Worm (Caenorhabditis elegans) whole organism, L1 larva: Measurements from ENCODE around the gene his-24.
A peak's percentile ranks its signal among the peaks of the same experiment; 100 is the strongest.

ENCODE experiments used
- C04F5.9 ChIP-seq: sonication (generic microtip); optimal IDR thresholded peaks from 2 replicates; lab custom pipeline; 2016; ENCODE audit warnings: missing genetic modification characterization, missing compliant biosample characterization
- C34B4.2 ChIP-seq: sonication (generic microtip); optimal IDR thresholded peaks from 2 replicates; lab custom pipeline; 2017; ENCODE audit warnings: mild to moderate bottlenecking, missing genetic modification characterization, missing compliant biosample characterization
- F16B12.6 ChIP-seq: fragments of 150-350 bp; optimal IDR thresholded peaks from 2 replicates; lab custom pipeline; 2014; ENCODE audit warnings: missing biosample characterization, missing genetic modification characterization
- aha-1 ChIP-seq: fragments of 150-350 bp; optimal IDR thresholded peaks from 2 replicates; lab custom pipeline; 2014; ENCODE audit warnings: missing biosample characterization, missing genetic modification characterization
- alr-1 ChIP-seq: fragments of 200-800 bp; sonication (Bioruptor generic); optimal IDR thresholded peaks from 2 replicates; lab custom pipeline; 2018; ENCODE audit warnings: borderline replicate concordance, mild to moderate bottlenecking, missing genetic modification characterization, missing compliant biosample characterization
- aly-2 ChIP-seq: fragments of 150-350 bp; optimal IDR thresholded peaks from 2 replicates; lab custom pipeline; 2014; ENCODE audit warnings: missing biosample characterization, missing genetic modification characterization
- ama-1 ChIP-seq: fragments of 150-350 bp; optimal IDR thresholded peaks from 2 replicates; lab custom pipeline; 2014
- ceh-8 ChIP-seq: fragments of 200-800 bp; sonication (Bioruptor generic); optimal IDR thresholded peaks from 2 replicates; lab custom pipeline; 2018; ENCODE audit warnings: mild to moderate bottlenecking, missing genetic modification characterization, moderate library complexity, missing compliant biosample characterization
- ceh-82 ChIP-seq, 3 experiments: fragments of 150-350 bp in 1 of 3; sonication (generic microtip) in 2 of 3; optimal IDR thresholded peaks; 2 replicates each; lab custom pipeline; 2014 to 2017; ENCODE audit warnings: missing biosample characterization in 3 of 3, missing genetic modification characterization in 3 of 3
- ceh-88 ChIP-seq: fragments of 200-800 bp; sonication (Bioruptor generic); IDR thresholded peaks from 2 replicates; pipeline ENCODE4 v1.3.6; 2022; ENCODE audit warnings: missing genetic modification characterization, missing compliant biosample characterization
- dpl-1 ChIP-seq, 3 experiments: fragments of 150-350 bp in 2 of 3; sonication (generic microtip) in 1 of 3; optimal IDR thresholded peaks; 2 replicates each; lab custom pipeline; 2014 to 2017; ENCODE audit warnings: missing biosample characterization in 3 of 3, missing genetic modification characterization in 3 of 3, missing genetic modification reagents in 3 of 3
- dsc-1 ChIP-seq: sonication (generic microtip); optimal IDR thresholded peaks from 2 replicates; lab custom pipeline; 2016; ENCODE audit warnings: mild to moderate bottlenecking, missing genetic modification characterization, missing compliant biosample characterization
- egl-13 ChIP-seq: sonication (generic microtip); optimal IDR thresholded peaks from 2 replicates; lab custom pipeline; 2016; ENCODE audit warnings: missing genotype, missing genetic modification reagents, missing genetic modification characterization, missing compliant biosample characterization
- egl-27 ChIP-seq, 2 experiments: fragments of 150-350 bp in 1 of 2; sonication (generic microtip); optimal IDR thresholded peaks; 3 replicates each; lab custom pipeline; 2017 to 2018; ENCODE audit warnings: missing biosample characterization in 2 of 2, missing genetic modification characterization in 2 of 2, missing genetic modification reagents in 2 of 2
- elt-2 ChIP-seq: sonication (generic microtip); optimal IDR thresholded peaks from 2 replicates; lab custom pipeline; 2016; ENCODE audit warnings: missing genetic modification characterization, mild to moderate bottlenecking, inconsistent platforms, missing compliant biosample characterization, missing genetic modification reagents
- elt-3 ChIP-seq, 6 experiments: fragments of 150-350 bp in 1 of 6; sonication (generic microtip); optimal IDR thresholded peaks; 2 replicates each; lab custom pipeline; 2017 to 2018; ENCODE audit warnings: missing biosample characterization in 6 of 6, missing genetic modification characterization in 6 of 6, inconsistent platforms in 1 of 6
- ets-5 ChIP-seq: fragments of 200-800 bp; sonication (Bioruptor generic); IDR thresholded peaks from 2 replicates; pipeline ENCODE4 v1.3.6; 2022; ENCODE audit warnings: missing genetic modification characterization, missing compliant biosample characterization
- fkh-10 ChIP-seq: sonication (generic microtip); optimal IDR thresholded peaks from 2 replicates; lab custom pipeline; 2017; ENCODE audit warnings: missing biosample characterization, missing genetic modification reagents, missing genetic modification characterization
- fkh-4 ChIP-seq: sonication (generic microtip); optimal IDR thresholded peaks from 2 replicates; lab custom pipeline; 2016; ENCODE audit warnings: missing compliant biosample characterization, missing genetic modification characterization, borderline replicate concordance
- fkh-8 ChIP-seq: sonication (generic microtip); optimal IDR thresholded peaks from 2 replicates; lab custom pipeline; 2016; ENCODE audit warnings: mild to moderate bottlenecking, missing genetic modification characterization, missing compliant biosample characterization
- fos-1 ChIP-seq: fragments of 150-350 bp; optimal IDR thresholded peaks from 2 replicates; lab custom pipeline; 2014; ENCODE audit warnings: missing biosample characterization, missing genetic modification characterization
- hlh-17 ChIP-seq: fragments of 200-800 bp; sonication (Bioruptor generic); optimal IDR thresholded peaks from 2 replicates; lab custom pipeline; 2018; ENCODE audit warnings: missing genetic modification characterization, mild to moderate bottlenecking, missing compliant biosample characterization, moderate library complexity, borderline replicate concordance
- hpl-2 ChIP-seq: fragments of 150-350 bp; optimal IDR thresholded peaks from 2 replicates; lab custom pipeline; 2014; ENCODE audit warnings: missing biosample characterization, missing genetic modification reagents, missing genetic modification characterization
- irx-1 ChIP-seq: sonication (generic microtip); optimal IDR thresholded peaks from 2 replicates; lab custom pipeline; 2016; ENCODE audit warnings: missing genetic modification characterization, missing compliant biosample characterization
- isw-1 ChIP-seq: fragments of 200-800 bp; sonication (Bioruptor generic); IDR thresholded peaks from 2 replicates; pipeline ENCODE4 v1.3.6; 2022; ENCODE audit warnings: missing genetic modification characterization, missing compliant biosample characterization
- jun-1 ChIP-seq: fragments of 150-350 bp; optimal IDR thresholded peaks from 2 replicates; lab custom pipeline; 2014; ENCODE audit warnings: missing biosample characterization, missing genetic modification reagents, missing genetic modification characterization
- lin-13 ChIP-seq: fragments of 150-350 bp; optimal IDR thresholded peaks from 2 replicates; lab custom pipeline; 2014; ENCODE audit warnings: missing biosample characterization, missing genetic modification reagents, missing genetic modification characterization
- lin-15B ChIP-seq: fragments of 150-350 bp; sonication (generic microtip); optimal IDR thresholded peaks from 3 replicates; lab custom pipeline; 2014; ENCODE audit warnings: missing biosample characterization, missing genetic modification characterization
- lin-35 ChIP-seq, 2 experiments: fragments of 150-350 bp; optimal IDR thresholded peaks; 2 replicates each; lab custom pipeline; 2014; ENCODE audit warnings: missing biosample characterization in 2 of 2, missing genetic modification characterization in 2 of 2, missing genetic modification reagents in 2 of 2
- lir-3 ChIP-seq: sonication (generic microtip); optimal IDR thresholded peaks from 2 replicates; lab custom pipeline; 2016; ENCODE audit warnings: mild to moderate bottlenecking, missing genetic modification characterization, moderate library complexity, missing compliant biosample characterization; ENCODE audit not compliant: poor library complexity
- mab-9 ChIP-seq: fragments of 200-800 bp; sonication (Bioruptor generic); IDR thresholded peaks from 2 replicates; pipeline ENCODE4 v1.3.6; 2022; ENCODE audit warnings: missing genetic modification reagents, missing genetic modification characterization, missing compliant biosample characterization
- mep-1 ChIP-seq: fragments of 150-350 bp; optimal IDR thresholded peaks from 2 replicates; lab custom pipeline; 2014; ENCODE audit warnings: missing biosample characterization, missing genetic modification characterization
- nhr-12 ChIP-seq: sonication (generic microtip); optimal IDR thresholded peaks from 2 replicates; lab custom pipeline; 2017; ENCODE audit warnings: missing biosample characterization, missing genetic modification characterization
- nhr-20 ChIP-seq: sonication (generic microtip); optimal IDR thresholded peaks from 2 replicates; lab custom pipeline; 2016; ENCODE audit warnings: mild to moderate bottlenecking, missing genetic modification characterization, missing compliant biosample characterization
- nhr-28 ChIP-seq: fragments of 150-350 bp; optimal IDR thresholded peaks from 2 replicates; lab custom pipeline; 2014; ENCODE audit warnings: missing biosample characterization, missing genetic modification characterization
- nhr-47 ChIP-seq: sonication (generic microtip); optimal IDR thresholded peaks from 2 replicates; lab custom pipeline; 2016; ENCODE audit warnings: mild to moderate bottlenecking, missing genetic modification characterization, moderate library complexity, missing compliant biosample characterization
- nhr-76 ChIP-seq: sonication (generic microtip); optimal IDR thresholded peaks from 2 replicates; lab custom pipeline; 2017; ENCODE audit warnings: missing biosample characterization, missing genetic modification characterization
- nhr-77 ChIP-seq: fragments of 150-350 bp; optimal IDR thresholded peaks from 2 replicates; lab custom pipeline; 2014; ENCODE audit warnings: missing biosample characterization, missing genetic modification characterization
- nhr-85 ChIP-seq: sonication (generic microtip); peaks from one replicate; lab custom pipeline; 2016; ENCODE audit warnings: missing genetic modification characterization, inconsistent platforms, missing compliant biosample characterization
- pax-3 ChIP-seq: fragments of 200-800 bp; sonication (Bioruptor generic); optimal IDR thresholded peaks from 2 replicates; lab custom pipeline; 2018; ENCODE audit warnings: mild to moderate bottlenecking, missing genetic modification characterization, moderate library complexity, missing compliant biosample characterization
- snpc-4 ChIP-seq: fragments of 150-350 bp; optimal IDR thresholded peaks from 2 replicates; lab custom pipeline; 2014; ENCODE audit warnings: missing biosample characterization, missing genetic modification characterization
- snu-23 ChIP-seq: sonication (generic microtip); optimal IDR thresholded peaks from 2 replicates; lab custom pipeline; 2016; ENCODE audit warnings: missing genetic modification characterization, missing compliant biosample characterization
- sox-4 ChIP-seq: sonication (generic microtip); optimal IDR thresholded peaks from 2 replicates; lab custom pipeline; 2016; ENCODE audit warnings: missing genetic modification characterization, missing compliant biosample characterization
- sptf-1 ChIP-seq: fragments of 150-350 bp; optimal IDR thresholded peaks from 2 replicates; lab custom pipeline; 2014; ENCODE audit warnings: missing biosample characterization, missing genetic modification characterization
- sup-37 ChIP-seq: fragments of 200-800 bp; sonication (Bioruptor generic); optimal IDR thresholded peaks from 2 replicates; lab custom pipeline; 2018; ENCODE audit warnings: mild to moderate bottlenecking, missing genetic modification characterization, missing compliant biosample characterization
- tbx-2 ChIP-seq: sonication (generic microtip); optimal IDR thresholded peaks from 2 replicates; lab custom pipeline; 2016; ENCODE audit warnings: missing genetic modification characterization, missing compliant biosample characterization
- unc-30 ChIP-seq: sonication (generic microtip); optimal IDR thresholded peaks from 2 replicates; lab custom pipeline; 2017; ENCODE audit warnings: missing biosample characterization, missing genetic modification characterization
- unc-86 ChIP-seq: sonication (generic microtip); optimal IDR thresholded peaks from 2 replicates; lab custom pipeline; 2016; ENCODE audit warnings: missing genetic modification characterization, missing compliant biosample characterization
- vab-15 ChIP-seq: sonication (generic microtip); optimal IDR thresholded peaks from 2 replicates; lab custom pipeline; 2017; ENCODE audit warnings: missing genotype, mild to moderate bottlenecking, missing genetic modification characterization, missing compliant biosample characterization
- xbp-1 ChIP-seq: sonication (generic microtip); optimal IDR thresholded peaks from 2 replicates; lab custom pipeline; 2016; ENCODE audit warnings: missing genetic modification characterization, missing compliant biosample characterization
- zag-1 ChIP-seq: fragments of 150-350 bp; optimal IDR thresholded peaks from 2 replicates; lab custom pipeline; 2014; ENCODE audit warnings: missing biosample characterization, missing genetic modification characterization
- ztf-4 ChIP-seq: fragments of 150-350 bp; optimal IDR thresholded peaks from 2 replicates; lab custom pipeline; 2014; ENCODE audit warnings: missing biosample characterization, missing genetic modification characterization

Gene his-24

ce11 chrX:14505578-14506353 is 15.9 kb downstream of the his-24 start (continued):
- TF ChIP-seq lir-3, result no peak
- peak; percentile 39 for TF ChIP-seq nhr-47 (tag; lab: Kevin White, UChicago)
- TF ChIP-seq mep-1 (tag; lab: Kevin White, UChicago), result peak; percentile 33
- TF ChIP-seq irx-1 (tag; lab: Kevin White, UChicago), result peak; percentile 35
- TF ChIP-seq elt-3 (tag; optimal IDR thresholded peaks at IDR 0.05; lab: Kevin White, UChicago), result peak; percentile 26 to 98 (median 58)
- peak; percentile 9 for TF ChIP-seq F16B12.6 (tag; lab: Kevin White, UChicago)
- TF ChIP-seq nhr-76, result no peak
- TF ChIP-seq C34B4.2 (tag; lab: Kevin White, UChicago), result no peak
- TF ChIP-seq nhr-85 (tag; lab: Kevin White, UChicago), result peak; percentile 96
- TF ChIP-seq sup-37 (GFP tag; lab: Kevin White, UChicago), result no peak
- TF ChIP-seq aha-1 (tag; lab: Kevin White, UChicago), result no peak
- TF ChIP-seq lin-15B, result no peak
- no peak for TF ChIP-seq mab-9
- TF ChIP-seq sox-4 (tag; lab: Kevin White, UChicago), result no peak
- peak; percentile 79 for TF ChIP-seq nhr-20 (tag; lab: Kevin White, UChicago)
- no peak for TF ChIP-seq aly-2 (tag; lab: Kevin White, UChicago)
- TF ChIP-seq dpl-1 (GFP tag; optimal IDR thresholded peaks at IDR 0.05; lab: Kevin White, UChicago), result peak in 1 of 3 experiments; percentile 10
- TF ChIP-seq elt-2, result peak; percentile 91
- no peak for TF ChIP-seq dsc-1 (tag; lab: Kevin White, UChicago)
- no peak for TF ChIP-seq sptf-1 (tag; lab: Kevin White, UChicago)
- TF ChIP-seq alr-1, result no peak
- TF ChIP-seq egl-13 (tag; lab: Kevin White, UChicago), result no peak
- TF ChIP-seq ama-1, result no peak
- TF ChIP-seq tbx-2 (tag; lab: Kevin White, UChicago), result peak; percentile 17
- no peak for TF ChIP-seq ceh-8 (GFP tag; lab: Kevin White, UChicago)
- no peak for TF ChIP-seq zag-1 (tag; lab: Kevin White, UChicago)
- no peak for TF ChIP-seq pax-3
- no peak for TF ChIP-seq snpc-4 (tag; lab: Kevin White, UChicago)
- TF ChIP-seq C04F5.9 (tag; lab: Kevin White, UChicago), result no peak
- peak; percentile 30 to 51 for TF ChIP-seq egl-27 (tag; optimal IDR thresholded peaks at IDR 0.05; lab: Kevin White, UChicago)
- TF ChIP-seq fos-1 (tag; lab: Kevin White, UChicago), result no peak
- TF ChIP-seq unc-30 (tag; lab: Kevin White, UChicago), result no peak
- TF ChIP-seq vab-15, result no peak
- peak; percentile 7 for TF ChIP-seq jun-1
- TF ChIP-seq hlh-17 (GFP tag; lab: Kevin White, UChicago), result no peak
- no peak for TF ChIP-seq fkh-10 (GFP tag; lab: Kevin White, UChicago)
- no peak for TF ChIP-seq ztf-4
- peak; percentile 90 for TF ChIP-seq nhr-77 (tag; lab: Kevin White, UChicago)
- TF ChIP-seq isw-1 (GFP tag; lab: Robert Waterston, UW), result no peak
- no peak for TF ChIP-seq fkh-8 (tag; lab: Kevin White, UChicago)
- no peak for TF ChIP-seq unc-86
- no peak for TF ChIP-seq hpl-2 (GFP tag; lab: Kevin White, UChicago)
- peak in 2 of 3 experiments; percentile 22 to 28 for TF ChIP-seq ceh-82 (tag; optimal IDR thresholded peaks at IDR 0.05; lab: Kevin White, UChicago)
- TF ChIP-seq fkh-4, result no peak
- TF ChIP-seq ets-5 (GFP tag; lab: Robert Waterston, UW), result no peak
- peak; percentile 1 to 61 for TF ChIP-seq lin-35 (GFP tag; optimal IDR thresholded peaks at IDR 0.05; lab: Kevin White, UChicago)
- no peak for TF ChIP-seq nhr-28 (tag; lab: Kevin White, UChicago)
- no peak for TF ChIP-seq ceh-88 (GFP tag; lab: Robert Waterston, UW)
- no peak for TF ChIP-seq xbp-1 (tag; lab: Kevin White, UChicago)
- no peak for TF ChIP-seq nhr-12 (tag; lab: Kevin White, UChicago)
- TF ChIP-seq snu-23 (GFP tag; lab: Kevin White, UChicago), result peak; percentile 71
- no peak for TF ChIP-seq lin-13 (GFP tag; lab: Kevin White, UChicago)
